Worm (Caenorhabditis elegans) whole organism, early embryonic: ENCODE data around the gene zip-6.
"Not testable (repeated sequence)": the region's sequence is repeated elsewhere in the genome, so short reads cannot be mapped to it uniquely, and the experiment has no call there.

Experiments
- F13C5.2 ChIP-seq: sonication (generic microtip); optimal IDR thresholded peaks from 2 replicates; lab custom pipeline; 2017; ENCODE audit warnings: mild to moderate bottlenecking, missing genetic modification characterization, inconsistent platforms, missing compliant biosample characterization
- ama-1 ChIP-seq: fragments of 150-350 bp; optimal IDR thresholded peaks from 2 replicates; lab custom pipeline; 2014
- ceh-36 ChIP-seq: sonication (generic microtip); optimal IDR thresholded peaks from 2 replicates; lab custom pipeline; 2016; ENCODE audit warnings: missing genetic modification characterization, inconsistent platforms, missing compliant biosample characterization
- flt-1 ChIP-seq: fragments of 200-800 bp; sonication (Bioruptor generic); IDR thresholded peaks from 2 replicates; pipeline ENCODE4 v1.3.6; 2022; ENCODE audit warnings: missing genetic modification characterization, missing compliant biosample characterization
- hmbx-1 ChIP-seq: sonication (generic microtip); optimal IDR thresholded peaks from 2 replicates; lab custom pipeline; 2016; ENCODE audit warnings: mild to moderate bottlenecking, missing genetic modification characterization, missing compliant biosample characterization
- tra-4 ChIP-seq: sonication (generic microtip); optimal IDR thresholded peaks from 2 replicates; lab custom pipeline; 2017; ENCODE audit warnings: missing genetic modification characterization, missing compliant biosample characterization

DNA sequence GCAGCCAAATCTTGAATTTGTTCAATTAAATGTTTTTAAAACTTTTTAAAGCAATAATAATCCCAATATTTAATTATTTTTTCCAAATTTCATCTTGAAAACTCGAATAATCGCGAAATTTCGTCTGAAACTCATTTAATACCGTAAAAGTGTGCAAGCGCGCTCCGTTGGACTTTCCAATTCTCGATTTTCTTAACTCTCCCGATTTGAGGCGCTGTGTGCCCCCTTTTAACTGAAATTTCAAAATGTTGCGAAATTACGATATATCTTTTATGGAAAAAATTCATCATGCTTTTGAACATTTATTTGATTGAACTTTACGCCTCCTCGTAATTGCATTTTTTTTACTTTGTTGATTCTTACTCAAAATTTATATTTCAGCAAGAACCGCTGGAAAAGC is 15.5 kb downstream of the zip-6 start, which contains the start of gene R07H5.11:
- not testable (repeated sequence) for TF ChIP-seq ama-1 (lab: Kevin White, UChicago); tra-4; flt-1 (GFP tag; lab: Robert Waterston, UW); hmbx-1; F13C5.2 (tag; lab: Kevin White, UChicago); ceh-36 (tag; lab: Kevin White, UChicago)
